Fruit fly (Drosophila melanogaster) S2 (cell line): ENCODE measurements around the gene CG44001.

Experiments
- CG8478 ChIP-seq: fragments of >200 bp; optimal IDR thresholded peaks from 2 replicates; lab custom pipeline; 2018
- CTCF ChIP-seq, 2 experiments: fragments of >200 bp; optimal IDR thresholded peaks; 2 replicates each; lab custom pipeline; 2018

DNA sequence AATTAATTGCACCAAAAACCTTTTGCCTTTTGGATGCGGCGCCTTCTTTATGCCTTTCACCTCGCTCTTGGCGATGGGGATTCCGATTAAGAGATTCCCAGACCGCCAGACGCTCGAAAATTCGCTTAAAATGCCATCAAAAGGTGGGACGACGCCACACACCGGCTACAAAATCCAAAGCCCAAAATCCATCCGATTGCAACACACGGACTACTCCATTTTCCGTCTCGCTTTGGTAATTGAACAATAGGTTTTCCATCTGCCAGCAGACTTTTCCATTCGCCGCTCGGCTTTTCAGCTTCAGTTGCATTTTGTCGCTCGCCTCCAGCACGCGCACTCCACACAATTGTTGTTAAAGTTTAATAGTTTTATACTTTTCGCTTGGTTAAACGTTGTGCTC lies 17.4 kb downstream of the CG44001 start, which contains the start of gene qtc:
- TF ChIP-seq CG8478 (no peak), CTCF (optimal IDR thresholded peaks at IDR 0.05; lab: Kevin White, UChicago) (no peak)
